Fruit fly (Drosophila melanogaster) whole organism, embryonic: ENCODE measurements around the gene CG13113.
A peak's percentile ranks its signal among the peaks of the same experiment; 100 is the strongest.

Source experiments
- Asciz ChIP-seq: fragments of 200-800 bp; sonication (Bioruptor generic); optimal IDR thresholded peaks from 2 replicates; lab custom pipeline; 2017; ENCODE audit warnings: missing biosample characterization, mild to moderate bottlenecking, missing genetic modification characterization, missing genetic modification reagents
- Awh ChIP-seq: fragments of 200-800 bp; sonication (Bioruptor generic); IDR thresholded peaks from 2 replicates; pipeline ENCODE4, ENCODE4 v1.3.6; 2022; ENCODE audit warnings: missing biosample characterization, missing genetic modification characterization
- BEAF-32 ChIP-seq: fragments of 200-800 bp; sonication (Bioruptor generic); optimal IDR thresholded peaks from 3 replicates; lab custom pipeline; 2017; ENCODE audit warnings: missing biosample characterization, missing genetic modification characterization, mild to moderate bottlenecking, moderate library complexity, missing genetic modification reagents
- CG10366 ChIP-seq: fragments of 200-800 bp; sonication (Bioruptor generic); IDR thresholded peaks from 2 replicates; pipeline ENCODE4 v1.3.6; 2022; ENCODE audit warnings: missing biosample characterization, missing genetic modification characterization
- CG12659 ChIP-seq: fragments of 200-800 bp; sonication (Bioruptor generic); optimal IDR thresholded peaks from 3 replicates; lab custom pipeline; 2017; ENCODE audit warnings: mild to moderate bottlenecking, missing biosample characterization, missing genetic modification reagents, missing genetic modification characterization
- CG3407 ChIP-seq: fragments of 200-800 bp; sonication (Bioruptor generic); optimal IDR thresholded peaks from 2 replicates; lab custom pipeline; 2018; ENCODE audit warnings: missing biosample characterization, mild to moderate bottlenecking, missing genetic modification characterization
- CG6854 ChIP-seq: fragments of 200-800 bp; sonication (Bioruptor generic); optimal IDR thresholded peaks from 3 replicates; lab custom pipeline; 2017; ENCODE audit warnings: missing biosample characterization, mild to moderate bottlenecking, missing genetic modification characterization
- CG7556 ChIP-seq: fragments of 200-800 bp; sonication (Bioruptor generic); optimal IDR thresholded peaks from 2 replicates; lab custom pipeline; 2017; ENCODE audit warnings: missing biosample characterization, mild to moderate bottlenecking, missing genetic modification characterization
- CG7786 ChIP-seq: fragments of 200-800 bp; sonication (Bioruptor generic); optimal IDR thresholded peaks from 2 replicates; lab custom pipeline; 2016; ENCODE audit warnings: missing biosample characterization, missing genetic modification characterization
- CG8388 ChIP-seq: fragments of 200-800 bp; sonication (Bioruptor generic); optimal IDR thresholded peaks from 2 replicates; lab custom pipeline; 2019; ENCODE audit warnings: missing biosample characterization, mild to moderate bottlenecking, missing genetic modification characterization, moderate library complexity
- CG8478 ChIP-seq: fragments of >200 bp; optimal IDR thresholded peaks from 2 replicates; lab custom pipeline; 2018
- CG9876 ChIP-seq: fragments of 200-800 bp; sonication (Bioruptor generic); optimal IDR thresholded peaks from 2 replicates; lab custom pipeline; 2016; ENCODE audit warnings: missing biosample characterization, missing genetic modification characterization
- CkIIα-i1 ChIP-seq: fragments of 200-800 bp; sonication (Bioruptor generic); IDR thresholded peaks from 2 replicates; pipeline ENCODE4 v1.3.6; 2022; ENCODE audit warnings: missing biosample characterization, missing genetic modification characterization
- Dip2 ChIP-seq: fragments of 200-800 bp; sonication (Bioruptor generic); IDR thresholded peaks from 2 replicates; pipeline ENCODE4 v1.3.6; 2022; ENCODE audit warnings: missing biosample characterization, missing genetic modification characterization
- ERR ChIP-seq: fragments of 200-800 bp; sonication (Bioruptor generic); optimal IDR thresholded peaks from 2 replicates; lab custom pipeline; 2016; ENCODE audit warnings: missing biosample characterization, missing genetic modification characterization
- Elba2 ChIP-seq: fragments of 200-800 bp; sonication (Bioruptor generic); optimal IDR thresholded peaks from 3 replicates; lab custom pipeline; 2016; ENCODE audit warnings: missing biosample characterization, missing genetic modification characterization
- Fer3 ChIP-seq: fragments of 200-800 bp; sonication (Bioruptor generic); optimal IDR thresholded peaks from 2 replicates; lab custom pipeline; 2018; ENCODE audit warnings: missing biosample characterization, mild to moderate bottlenecking, missing genetic modification characterization, moderate library complexity
- H15 ChIP-seq: fragments of 200-800 bp; sonication (Bioruptor generic); IDR thresholded peaks from 3 replicates; pipeline ENCODE4 v1.3.6; 2022; ENCODE audit warnings: missing biosample characterization, missing genetic modification characterization
- HHEX ChIP-seq: fragments of 200-800 bp; sonication (Bioruptor generic); optimal IDR thresholded peaks from 3 replicates; lab custom pipeline; 2017; ENCODE audit warnings: missing biosample characterization, mild to moderate bottlenecking, missing genetic modification characterization, missing genetic modification reagents
- Hand ChIP-seq: fragments of 200-800 bp; sonication (Bioruptor generic); optimal IDR thresholded peaks from 2 replicates; lab custom pipeline; 2017; ENCODE audit warnings: mild to moderate bottlenecking, missing biosample characterization, missing genetic modification reagents, missing genetic modification characterization
- Kr ChIP-seq: fragments of 200-800 bp; sonication (Bioruptor generic); optimal IDR thresholded peaks from 2 replicates; lab custom pipeline; 2017; ENCODE audit warnings: missing biosample characterization, mild to moderate bottlenecking, missing genetic modification characterization
- MBD-R2 ChIP-seq: fragments of 200-800 bp; sonication (Bioruptor generic); IDR thresholded peaks from 2 replicates; pipeline ENCODE4 v1.3.6; 2022; ENCODE audit warnings: missing biosample characterization, missing genetic modification characterization
- MESR4 ChIP-seq: fragments of 200-800 bp; sonication (Bioruptor generic); optimal IDR thresholded peaks from 2 replicates; lab custom pipeline; 2018; ENCODE audit warnings: missing biosample characterization, mild to moderate bottlenecking, missing genetic modification characterization, moderate library complexity
- Mes4 ChIP-seq: fragments of 200-800 bp; sonication (Bioruptor generic); optimal IDR thresholded peaks from 2 replicates; lab custom pipeline; 2016; ENCODE audit warnings: missing biosample characterization, missing genetic modification characterization
- Nf-YA ChIP-seq: fragments of 200-800 bp; sonication (Bioruptor generic); IDR thresholded peaks from 2 replicates; pipeline ENCODE4 v1.3.6; 2022; ENCODE audit warnings: missing biosample characterization, missing genetic modification characterization
- PHDP ChIP-seq: fragments of 200-800 bp; sonication (Bioruptor generic); optimal IDR thresholded peaks from 3 replicates; lab custom pipeline; 2018; ENCODE audit warnings: missing biosample characterization, mild to moderate bottlenecking, missing genetic modification characterization, moderate library complexity
- Scr ChIP-seq: fragments of 200-800 bp; sonication (Bioruptor generic); IDR thresholded peaks from 2 replicates; pipeline ENCODE4 v1.3.6; 2022; ENCODE audit warnings: missing biosample characterization, missing genetic modification characterization; ENCODE audit not compliant: partially characterized antibody
- Six4 ChIP-seq: fragments of 200-800 bp; sonication (Bioruptor generic); optimal IDR thresholded peaks from 2 replicates; lab custom pipeline; 2016; ENCODE audit warnings: missing biosample characterization, missing genetic modification characterization
- Ssrp ChIP-seq: fragments of 200-800 bp; sonication (Bioruptor generic); optimal IDR thresholded peaks from 2 replicates; lab custom pipeline; 2018; ENCODE audit warnings: missing biosample characterization, mild to moderate bottlenecking, missing genetic modification characterization, moderate library complexity
- Vsx1 ChIP-seq: fragments of 200-800 bp; sonication (Bioruptor generic); optimal IDR thresholded peaks from 2 replicates; lab custom pipeline; 2017; ENCODE audit warnings: missing biosample characterization, mild to moderate bottlenecking, missing genetic modification characterization, missing genetic modification reagents
- ara ChIP-seq: fragments of 200-800 bp; sonication (Bioruptor generic); IDR thresholded peaks from 2 replicates; pipeline ENCODE4 v1.3.6; 2022; ENCODE audit warnings: missing biosample characterization, missing genetic modification characterization
- bab2 ChIP-seq: fragments of 200-800 bp; sonication (Bioruptor generic); optimal IDR thresholded peaks from 2 replicates; lab custom pipeline; 2016; ENCODE audit warnings: missing biosample characterization, missing genetic modification characterization
- cwo ChIP-seq: fragments of 200-800 bp; sonication (Bioruptor generic); optimal IDR thresholded peaks from 3 replicates; lab custom pipeline; 2017; ENCODE audit warnings: missing biosample characterization, missing genetic modification characterization, mild to moderate bottlenecking, moderate library complexity, missing genetic modification reagents
- eyg ChIP-seq: fragments of 200-800 bp; sonication (Bioruptor generic); optimal IDR thresholded peaks from 3 replicates; lab custom pipeline; 2016; ENCODE audit warnings: missing biosample characterization, missing genetic modification characterization
- fd64A ChIP-seq: fragments of 200-800 bp; sonication (Bioruptor generic); optimal IDR thresholded peaks from 3 replicates; lab custom pipeline; 2018; ENCODE audit warnings: missing biosample characterization, mild to moderate bottlenecking, missing genetic modification characterization
- gcm ChIP-seq: fragments of 200-800 bp; sonication (Bioruptor generic); optimal IDR thresholded peaks from 2 replicates; lab custom pipeline; 2019; ENCODE audit warnings: missing biosample characterization, mild to moderate bottlenecking, missing genetic modification characterization, moderate library complexity
- her ChIP-seq: fragments of 200-800 bp; sonication (Bioruptor generic); optimal IDR thresholded peaks from 2 replicates; lab custom pipeline; 2016; ENCODE audit warnings: missing biosample characterization, missing genetic modification characterization
- hkb ChIP-seq, 2 experiments: fragments of 200-800 bp in 1 of 2; fragments of >200 bp in 1 of 2; sonication (Bioruptor generic) in 1 of 2; IDR thresholded peaks in 1 of 2; optimal IDR thresholded peaks in 1 of 2; 2 replicates each; pipeline versions ENCODE4 v1.3.6 to Lab custom; 2017 to 2022; ENCODE audit warnings: missing biosample characterization in 1 of 2, missing genetic modification characterization in 1 of 2
- hth ChIP-seq: fragments of >200 bp; optimal IDR thresholded peaks from 2 replicates; lab custom pipeline; 2017; ENCODE audit warnings: inconsistent platforms
- ken ChIP-seq: fragments of 200-800 bp; sonication (Bioruptor generic); IDR thresholded peaks from 3 replicates; pipeline ENCODE4 v1.3.6; 2022; ENCODE audit warnings: missing biosample characterization, missing genetic modification characterization
- knrl ChIP-seq: fragments of 200-800 bp; sonication (Bioruptor generic); IDR thresholded peaks from 3 replicates; pipeline ENCODE4 v1.3.6; 2022; ENCODE audit warnings: missing biosample characterization, missing genetic modification characterization; ENCODE audit not compliant: partially characterized antibody
- pb ChIP-seq: fragments of 200-800 bp; sonication (Bioruptor generic); optimal IDR thresholded peaks from 3 replicates; lab custom pipeline; 2016; ENCODE audit warnings: missing biosample characterization, missing genetic modification characterization
- prd ChIP-seq, 3 experiments: fragments of >200 bp in 2 of 3; fragments of 200-800 bp in 1 of 3; sonication (Bioruptor generic) in 1 of 3; optimal IDR thresholded peaks in 2 of 3; IDR thresholded peaks in 1 of 3; 2 replicates in 2 of 3; 3 replicates in 1 of 3; pipeline versions ENCODE4 v1.3.6 to Lab custom; 2017 to 2022; ENCODE audit warnings: missing biosample characterization in 1 of 3, missing genetic modification characterization in 1 of 3
- ro ChIP-seq: fragments of 200-800 bp; sonication (Bioruptor generic); IDR thresholded peaks from 2 replicates; pipeline ENCODE4 v1.3.6; 2022; ENCODE audit warnings: missing biosample characterization, missing genetic modification characterization
- sim ChIP-seq: fragments of 200-800 bp; sonication (Bioruptor generic); IDR thresholded peaks from 2 replicates; pipeline ENCODE4 v1.3.6; 2022; ENCODE audit warnings: missing biosample characterization, missing genetic modification characterization
- sna ChIP-seq: fragments of 200-800 bp; sonication (Bioruptor generic); IDR thresholded peaks from 2 replicates; pipeline ENCODE4 v1.3.6; 2022; ENCODE audit warnings: missing biosample characterization, missing genetic modification characterization; ENCODE audit not compliant: partially characterized antibody
- trh ChIP-seq: fragments of 200-800 bp; sonication (Bioruptor generic); optimal IDR thresholded peaks from 2 replicates; lab custom pipeline; 2016; ENCODE audit warnings: missing biosample characterization, missing genetic modification characterization
- tx ChIP-seq: fragments of 200-800 bp; sonication (Bioruptor generic); optimal IDR thresholded peaks from 2 replicates; lab custom pipeline; 2016; ENCODE audit warnings: missing biosample characterization, missing genetic modification characterization
- zfh1 ChIP-seq: fragments of 200-800 bp; sonication (Bioruptor generic); IDR thresholded peaks from 3 replicates; pipeline ENCODE4 v1.3.6; 2022; ENCODE audit warnings: missing biosample characterization, missing genetic modification characterization

The CG13113 gene

DNA sequence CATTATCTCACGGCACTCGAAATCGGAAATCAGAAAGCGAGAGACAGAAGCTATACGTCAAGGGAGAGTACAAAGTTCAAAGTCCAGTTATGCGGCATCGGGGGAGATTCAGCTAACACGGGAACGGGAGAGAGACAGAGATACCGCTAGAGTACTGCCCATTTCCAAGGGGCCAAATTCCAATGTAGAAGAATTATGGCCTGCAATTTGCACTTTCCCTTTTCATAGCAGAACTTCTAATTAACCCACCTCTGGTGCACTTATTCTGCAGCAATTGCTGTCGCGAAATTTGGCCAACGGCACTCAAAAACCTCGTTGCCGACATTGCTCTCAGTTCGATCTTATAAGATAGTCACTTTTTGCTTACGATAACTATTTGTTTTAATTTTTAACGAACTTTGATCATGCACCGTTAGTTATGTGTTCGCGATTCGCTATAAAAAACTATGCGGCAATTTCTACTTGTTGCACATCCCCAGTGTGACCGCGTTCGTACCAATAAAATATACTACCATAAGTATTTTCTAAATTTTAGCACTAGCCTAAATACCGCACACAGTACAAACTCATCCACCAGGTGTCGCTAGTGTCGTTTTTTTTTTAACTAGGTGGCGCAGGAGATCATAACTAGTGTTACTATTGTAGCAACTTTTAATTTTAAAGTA lies 32.4 kb downstream of the CG13113 start, which contains the start of gene Mtpalpha (continued):
- TF ChIP-seq Asciz (no peak), MESR4 (GFP tag; lab: Kevin White, UChicago) (peak; percentile 46), hth (lab: Kevin White, UChicago) (no peak), hkb (optimal IDR thresholded peaks at IDR 0.05; lab: Kevin White, UChicago) (no peak), hkb (GFP tag; IDR thresholded peaks at IDR 0.05; lab: Robert Waterston, UW) (no peak), CG6854 (peak; percentile 35), Vsx1 (GFP tag; lab: Kevin White, UChicago) (no peak), Elba2 (peak; percentile 2), knrl (GFP tag; lab: Robert Waterston, UW) (peak; percentile 44; the same call in 1 of the 3 replicates), Ssrp (no peak), CG8478 (lab: Kevin White, UChicago) (no peak), fd64A (GFP tag; lab: Kevin White, UChicago) (no peak), CG10366 (GFP tag; lab: Robert Waterston, UW) (peak; percentile 32; the same call in 1 of the 2 replicates), CkIIα-i1 (GFP tag; lab: Robert Waterston, UW) (no peak), Hand (no peak), Six4 (GFP tag; lab: Kevin White, UChicago) (no peak), ken (GFP tag; lab: Robert Waterston, UW) (peak; percentile 52; the same call in 2 of the 3 replicates), CG12659 (peak; percentile 61), bab2 (GFP tag; lab: Kevin White, UChicago) (peak; percentile 41), BEAF-32 (GFP tag; lab: Kevin White, UChicago) (peak; percentile 28), sna (GFP tag; lab: Robert Waterston, UW) (no peak), gcm (no peak), pb (GFP tag; lab: Kevin White, UChicago) (no peak), sim (GFP tag; lab: Robert Waterston, UW) (peak; percentile 12; the same call in 1 of the 2 replicates), CG9876 (peak; percentile 42), Awh (GFP tag; lab: Robert Waterston, UW) (no peak), CG3407 (GFP tag; lab: Kevin White, UChicago) (no peak), trh (GFP tag; lab: Kevin White, UChicago) (no peak), Nf-YA (no peak), CG8388 (no peak), eyg (no peak), ro (GFP tag; lab: Robert Waterston, UW) (no peak), CG7556 (GFP tag; lab: Kevin White, UChicago) (no peak), prd (optimal IDR thresholded peaks at IDR 0.05; lab: Kevin White, UChicago) (no peak), prd (GFP tag; IDR thresholded peaks at IDR 0.05; lab: Robert Waterston, UW) (peak; percentile 16; the same call in 1 of the 3 replicates), ara (GFP tag; lab: Robert Waterston, UW) (no peak), Mes4 (GFP tag; lab: Kevin White, UChicago) (no peak), MBD-R2 (GFP tag; lab: Robert Waterston, UW) (peak; percentile 72), PHDP (tag; lab: Kevin White, UChicago) (no peak), her (GFP tag; lab: Kevin White, UChicago) (no peak), zfh1 (GFP tag; lab: Robert Waterston, UW) (no peak), ERR (no peak), Dip2 (peak; percentile 98), Scr (GFP tag; lab: Robert Waterston, UW) (no peak), Kr (GFP tag; lab: Kevin White, UChicago) (no peak), cwo (GFP tag; lab: Kevin White, UChicago) (no peak), CG7786 (no peak), HHEX (peak; percentile 31), tx (no peak), Fer3 (tag; lab: Kevin White, UChicago) (peak; percentile 4), H15 (no peak)
